Fruit fly (Drosophila melanogaster) whole organism, embryonic: ENCODE data around the gene Ostgamma.

Source experiments
- Ada2b ChIP-seq: fragments of 200-800 bp; sonication (Bioruptor generic); IDR thresholded peaks from 2 replicates; pipeline ENCODE4 v1.3.6; 2022; ENCODE audit warnings: missing biosample characterization, missing genetic modification characterization
- Adf1 ChIP-seq: fragments of 200-800 bp; sonication (Bioruptor generic); IDR thresholded peaks from 2 replicates; pipeline ENCODE4 v1.3.6; 2022; ENCODE audit warnings: missing biosample characterization, missing genetic modification characterization
- CG10366 ChIP-seq: fragments of 200-800 bp; sonication (Bioruptor generic); IDR thresholded peaks from 2 replicates; pipeline ENCODE4 v1.3.6; 2022; ENCODE audit warnings: missing biosample characterization, missing genetic modification characterization
- CG11247 ChIP-seq: fragments of 200-800 bp; sonication (Bioruptor generic); IDR thresholded peaks from 2 replicates; pipeline ENCODE4 v1.3.6; 2022; ENCODE audit warnings: missing biosample characterization, missing genetic modification characterization
- CG11696 ChIP-seq: fragments of 200-800 bp; sonication (Bioruptor generic); IDR thresholded peaks from 2 replicates; pipeline ENCODE4 v1.3.6; 2022; ENCODE audit warnings: missing biosample characterization, missing genetic modification characterization
- CG12219 ChIP-seq: fragments of 200-800 bp; sonication (Bioruptor generic); optimal IDR thresholded peaks from 3 replicates; lab custom pipeline; 2018; ENCODE audit warnings: missing biosample characterization, mild to moderate bottlenecking, missing genetic modification characterization
- CG12942 ChIP-seq: fragments of 200-800 bp; sonication (Bioruptor generic); optimal IDR thresholded peaks from 3 replicates; lab custom pipeline; 2016; ENCODE audit warnings: missing biosample characterization, missing genetic modification characterization
- CG13424 ChIP-seq: fragments of 200-800 bp; sonication (Bioruptor generic); optimal IDR thresholded peaks from 2 replicates; lab custom pipeline; 2019; ENCODE audit warnings: missing biosample characterization, mild to moderate bottlenecking, missing genetic modification characterization, moderate library complexity
- CG14667 ChIP-seq: fragments of 200-800 bp; sonication (Bioruptor generic); IDR thresholded peaks from 2 replicates; pipeline ENCODE4 v1.3.6; 2022; ENCODE audit warnings: missing biosample characterization, missing genetic modification characterization
- CG14710 ChIP-seq: fragments of 200-800 bp; sonication (Bioruptor generic); optimal IDR thresholded peaks from 3 replicates; lab custom pipeline; 2019; ENCODE audit warnings: missing biosample characterization, mild to moderate bottlenecking, missing genetic modification characterization, moderate library complexity
- CG15011 ChIP-seq: fragments of 200-800 bp; sonication (Bioruptor generic); optimal IDR thresholded peaks from 3 replicates; lab custom pipeline; 2018; ENCODE audit warnings: missing biosample characterization, mild to moderate bottlenecking, missing genetic modification characterization
- CG15514 ChIP-seq: fragments of 200-800 bp; sonication (Bioruptor generic); optimal IDR thresholded peaks from 3 replicates; lab custom pipeline; 2017; ENCODE audit warnings: missing biosample characterization, missing genetic modification characterization, mild to moderate bottlenecking, moderate library complexity, missing genetic modification reagents
- CG15601 ChIP-seq: fragments of 200-800 bp; sonication (Bioruptor generic); optimal IDR thresholded peaks from 3 replicates; lab custom pipeline; 2019; ENCODE audit warnings: missing biosample characterization, mild to moderate bottlenecking, missing genetic modification characterization, moderate library complexity
- CG18262 ChIP-seq: fragments of 200-800 bp; optimal IDR thresholded peaks from 3 replicates; lab custom pipeline; 2019; ENCODE audit warnings: missing biosample characterization, mild to moderate bottlenecking, missing genetic modification characterization, moderate library complexity
- CG18619 ChIP-seq: fragments of 200-800 bp; sonication (Bioruptor generic); optimal IDR thresholded peaks from 3 replicates; lab custom pipeline; 2017; ENCODE audit warnings: missing biosample characterization, mild to moderate bottlenecking, missing genetic modification characterization
- CG18764 ChIP-seq: fragments of 200-800 bp; sonication (Bioruptor generic); optimal IDR thresholded peaks from 3 replicates; lab custom pipeline; 2016; ENCODE audit warnings: missing biosample characterization, missing genetic modification characterization
- CG30403 ChIP-seq: fragments of 200-800 bp; sonication (Bioruptor generic); optimal IDR thresholded peaks from 3 replicates; lab custom pipeline; 2016; ENCODE audit warnings: missing biosample characterization, missing genetic modification characterization
- CG3847 ChIP-seq: fragments of 200-800 bp; sonication (Bioruptor generic); IDR thresholded peaks from 2 replicates; pipeline ENCODE4 v1.3.6; 2022; ENCODE audit warnings: missing biosample characterization, missing genetic modification characterization
- CG8290 ChIP-seq, 3 experiments: fragments of 200-800 bp; sonication (Bioruptor generic); optimal IDR thresholded peaks; 2 replicates each; lab custom pipeline; 2016 to 2019; ENCODE audit warnings: missing biosample characterization in 3 of 3, missing genetic modification characterization in 3 of 3, mild to moderate bottlenecking in 2 of 3, moderate library complexity in 1 of 3
- E2f1 ChIP-seq: fragments of 200-800 bp; sonication (Bioruptor generic); IDR thresholded peaks from 2 replicates; pipeline ENCODE4 v1.3.6; 2022; ENCODE audit warnings: missing biosample characterization, missing genetic modification characterization
- E2f2 ChIP-seq: fragments of 200-800 bp; sonication (Bioruptor generic); IDR thresholded peaks from 2 replicates; pipeline ENCODE4 v1.3.6; 2022; ENCODE audit warnings: missing biosample characterization, missing genetic modification characterization
- Ets65A ChIP-seq: fragments of 200-800 bp; sonication (Bioruptor generic); peaks from one replicate; lab custom pipeline; 2016; ENCODE audit warnings: missing biosample characterization, missing genetic modification characterization
- HHEX ChIP-seq: fragments of 200-800 bp; sonication (Bioruptor generic); optimal IDR thresholded peaks from 3 replicates; lab custom pipeline; 2017; ENCODE audit warnings: missing biosample characterization, mild to moderate bottlenecking, missing genetic modification characterization, missing genetic modification reagents
- HLH3B ChIP-seq: fragments of 200-800 bp; sonication (Bioruptor generic); IDR thresholded peaks from 2 replicates; pipeline ENCODE4 v1.3.6; 2022; ENCODE audit warnings: missing biosample characterization, missing genetic modification characterization
- NC2β ChIP-seq: fragments of 200-800 bp; sonication (Bioruptor generic); optimal IDR thresholded peaks from 2 replicates; lab custom pipeline; 2016; ENCODE audit warnings: missing biosample characterization, missing genetic modification characterization
- Nf-YB ChIP-seq: fragments of 200-800 bp; sonication (Bioruptor generic); optimal IDR thresholded peaks from 3 replicates; lab custom pipeline; 2019; ENCODE audit warnings: missing biosample characterization, mild to moderate bottlenecking, missing genetic modification characterization, moderate library complexity
- Oli ChIP-seq: fragments of 200-800 bp; sonication (Bioruptor generic); optimal IDR thresholded peaks from 2 replicates; lab custom pipeline; 2018; ENCODE audit warnings: missing biosample characterization, mild to moderate bottlenecking, missing genetic modification characterization, moderate library complexity
- PHDP ChIP-seq: fragments of 200-800 bp; sonication (Bioruptor generic); optimal IDR thresholded peaks from 3 replicates; lab custom pipeline; 2018; ENCODE audit warnings: missing biosample characterization, mild to moderate bottlenecking, missing genetic modification characterization, moderate library complexity
- Poxn ChIP-seq: fragments of 200-800 bp; sonication (Bioruptor generic); IDR thresholded peaks from 2 replicates; pipeline ENCODE4 v1.3.6; 2022; ENCODE audit warnings: missing biosample characterization, missing genetic modification characterization
- Ptx1 ChIP-seq: fragments of 200-800 bp; sonication (Bioruptor generic); IDR thresholded peaks from 2 replicates; pipeline ENCODE4 v1.3.6; 2022; ENCODE audit warnings: missing biosample characterization, missing genetic modification characterization
- Rx ChIP-seq: fragments of 200-800 bp; sonication (Bioruptor generic); IDR thresholded peaks from 2 replicates; pipeline ENCODE4 v1.3.6; 2022; ENCODE audit warnings: missing biosample characterization, missing genetic modification characterization
- Sox100B ChIP-seq: fragments of 200-800 bp; sonication (Bioruptor generic); optimal IDR thresholded peaks from 3 replicates; lab custom pipeline; 2018; ENCODE audit warnings: missing biosample characterization, mild to moderate bottlenecking, missing genetic modification characterization
- Vsx1 ChIP-seq: fragments of 200-800 bp; sonication (Bioruptor generic); optimal IDR thresholded peaks from 2 replicates; lab custom pipeline; 2017; ENCODE audit warnings: missing biosample characterization, mild to moderate bottlenecking, missing genetic modification characterization, missing genetic modification reagents
- YL-1 ChIP-seq: fragments of 200-800 bp; sonication (Bioruptor generic); optimal IDR thresholded peaks from 3 replicates; lab custom pipeline; 2017; ENCODE audit warnings: missing biosample characterization, mild to moderate bottlenecking, missing genetic modification characterization
- cwo ChIP-seq: fragments of 200-800 bp; sonication (Bioruptor generic); optimal IDR thresholded peaks from 3 replicates; lab custom pipeline; 2017; ENCODE audit warnings: missing biosample characterization, missing genetic modification characterization, mild to moderate bottlenecking, moderate library complexity, missing genetic modification reagents
- fd102C ChIP-seq: fragments of 200-800 bp; sonication (Bioruptor generic); optimal IDR thresholded peaks from 2 replicates; lab custom pipeline; 2018; ENCODE audit warnings: missing biosample characterization, mild to moderate bottlenecking, missing genetic modification characterization, moderate library complexity
- fu2 ChIP-seq: fragments of 200-800 bp; sonication (Bioruptor generic); optimal IDR thresholded peaks from 2 replicates; lab custom pipeline; 2016; ENCODE audit warnings: missing biosample characterization, missing genetic modification characterization
- hkb ChIP-seq, 2 experiments: fragments of 200-800 bp in 1 of 2; fragments of >200 bp in 1 of 2; sonication (Bioruptor generic) in 1 of 2; IDR thresholded peaks in 1 of 2; optimal IDR thresholded peaks in 1 of 2; 2 replicates each; pipeline versions ENCODE4 v1.3.6 to Lab custom; 2017 to 2022; ENCODE audit warnings: missing biosample characterization in 1 of 2, missing genetic modification characterization in 1 of 2
- jigr1 ChIP-seq: fragments of 200-800 bp; sonication (Bioruptor generic); IDR thresholded peaks from 3 replicates; pipeline ENCODE4 v1.3.6; 2022; ENCODE audit warnings: missing biosample characterization, missing genetic modification characterization
- lmd ChIP-seq: fragments of 200-800 bp; sonication (Bioruptor generic); IDR thresholded peaks from 2 replicates; pipeline ENCODE4 v1.3.6; 2022; ENCODE audit warnings: missing biosample characterization, missing genetic modification characterization
- mld ChIP-seq: fragments of 200-800 bp; sonication (Bioruptor generic); IDR thresholded peaks from 3 replicates; pipeline ENCODE4 v1.3.6; 2022; ENCODE audit warnings: missing biosample characterization, missing genetic modification characterization; ENCODE audit not compliant: partially characterized antibody
- nau ChIP-seq: fragments of 200-800 bp; sonication (Bioruptor generic); optimal IDR thresholded peaks from 3 replicates; lab custom pipeline; 2017; ENCODE audit warnings: missing biosample characterization, mild to moderate bottlenecking, missing genetic modification characterization, missing genetic modification reagents
- oc ChIP-seq: fragments of 200-800 bp; sonication (Bioruptor generic); optimal IDR thresholded peaks from 2 replicates; lab custom pipeline; 2018; ENCODE audit warnings: missing biosample characterization, mild to moderate bottlenecking, missing genetic modification characterization, moderate library complexity
- prd ChIP-seq, 3 experiments: fragments of >200 bp in 2 of 3; fragments of 200-800 bp in 1 of 3; sonication (Bioruptor generic) in 1 of 3; optimal IDR thresholded peaks in 2 of 3; IDR thresholded peaks in 1 of 3; 2 replicates in 2 of 3; 3 replicates in 1 of 3; pipeline versions ENCODE4 v1.3.6 to Lab custom; 2017 to 2022; ENCODE audit warnings: missing biosample characterization in 1 of 3, missing genetic modification characterization in 1 of 3
- sd ChIP-seq: fragments of 200-800 bp; sonication (Bioruptor generic); optimal IDR thresholded peaks from 3 replicates; lab custom pipeline; 2018; ENCODE audit warnings: missing biosample characterization, mild to moderate bottlenecking, missing genetic modification characterization, moderate library complexity
- sim ChIP-seq: fragments of 200-800 bp; sonication (Bioruptor generic); IDR thresholded peaks from 2 replicates; pipeline ENCODE4 v1.3.6; 2022; ENCODE audit warnings: missing biosample characterization, missing genetic modification characterization
- sqz ChIP-seq: fragments of 200-800 bp; sonication (Bioruptor generic); optimal IDR thresholded peaks from 3 replicates; lab custom pipeline; 2018; ENCODE audit warnings: missing biosample characterization, mild to moderate bottlenecking, missing genetic modification characterization
- tgo ChIP-seq: fragments of 200-800 bp; sonication (Bioruptor generic); IDR thresholded peaks from 3 replicates; pipeline ENCODE4 v1.3.6; 2022; ENCODE audit warnings: missing biosample characterization, missing genetic modification characterization
- vnd ChIP-seq: fragments of 200-800 bp; sonication (Bioruptor generic); IDR thresholded peaks from 3 replicates; pipeline ENCODE4 v1.3.6; 2022; ENCODE audit warnings: missing biosample characterization, missing genetic modification characterization; ENCODE audit not compliant: partially characterized antibody

Ostgamma gene

DNA sequence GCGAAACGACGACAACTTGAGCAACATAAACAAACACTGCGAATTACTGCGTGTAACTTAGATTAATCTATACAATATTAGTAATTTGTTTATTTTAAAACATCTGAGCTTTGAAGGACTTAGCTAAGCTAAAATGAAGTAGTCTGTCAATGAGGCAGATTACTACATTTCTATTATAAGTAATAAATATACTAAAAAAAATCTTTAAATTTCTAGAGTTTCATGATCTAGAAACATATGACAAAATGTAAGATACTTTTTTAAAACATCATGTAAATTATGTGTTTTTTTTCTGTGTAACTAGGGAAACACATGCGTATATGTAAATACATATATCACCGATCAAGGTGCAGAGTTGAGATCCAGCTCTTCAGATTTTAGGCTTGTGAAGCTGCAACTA is 41.8 kb downstream of the Ostgamma start (continued):
- TF ChIP-seq prd (optimal IDR thresholded peaks at IDR 0.05; lab: Kevin White, UChicago) (no peak), prd (GFP tag; IDR thresholded peaks at IDR 0.05; lab: Robert Waterston, UW) (peak; percentile 60), CG11696 (GFP tag; lab: Robert Waterston, UW) (0 out of 2 replicates have a peak, but pooled peaks have one; percentile 22), sd (tag; lab: Kevin White, UChicago) (peak; percentile 24), fu2 (GFP tag; lab: Kevin White, UChicago) (no peak), CG15011 (GFP tag; lab: Kevin White, UChicago) (peak; percentile 30), PHDP (tag; lab: Kevin White, UChicago) (peak; percentile 73), sqz (peak; percentile 22), Rx (GFP tag; lab: Robert Waterston, UW) (no peak), tgo (peak; percentile 63; the same call in 2 of the 3 replicates), CG3847 (GFP tag; lab: Robert Waterston, UW) (peak; percentile 37; the same call in 1 of the 2 replicates), CG18764 (no peak), Oli (tag; lab: Kevin White, UChicago) (peak; percentile 70), CG12219 (GFP tag; lab: Kevin White, UChicago) (peak; percentile 44), Ada2b (GFP tag; lab: Robert Waterston, UW) (peak; percentile 47; the same call in 1 of the 2 replicates), Vsx1 (GFP tag; lab: Kevin White, UChicago) (peak; percentile 22), CG18262 (tag; lab: Kevin White, UChicago) (peak; percentile 61), Adf1 (GFP tag; lab: Robert Waterston, UW) (no peak), CG18619 (peak; percentile 13), CG10366 (GFP tag; lab: Robert Waterston, UW) (peak; percentile 38), Sox100B (GFP tag; lab: Kevin White, UChicago) (peak; percentile 77), nau (peak; percentile 63), sim (GFP tag; lab: Robert Waterston, UW) (0 out of 2 replicates have a peak, but pooled peaks have one; percentile 21), CG11247 (GFP tag; lab: Robert Waterston, UW) (no peak), CG14667 (GFP tag; lab: Robert Waterston, UW) (no peak), Ets65A (GFP tag; lab: Kevin White, UChicago) (peak; percentile 80), jigr1 (GFP tag; lab: Robert Waterston, UW) (no peak), oc (tag; lab: Kevin White, UChicago) (peak; percentile 9), HHEX (peak; percentile 55), CG13424 (peak; percentile 85), NC2β (GFP tag; lab: Kevin White, UChicago) (no peak), HLH3B (GFP tag; lab: Robert Waterston, UW) (peak; percentile 54), E2f1 (GFP tag; lab: Robert Waterston, UW) (peak; percentile 58; the same call in 1 of the 2 replicates), YL-1 (GFP tag; lab: Kevin White, UChicago) (peak; percentile 35), CG12942 (peak; percentile 4), Nf-YB (peak; percentile 44), lmd (GFP tag; lab: Robert Waterston, UW) (peak; percentile 66), Ptx1 (GFP tag; lab: Robert Waterston, UW) (peak; percentile 74), E2f2 (GFP tag; lab: Robert Waterston, UW) (peak; percentile 19; the same call in 1 of the 2 replicates), hkb (optimal IDR thresholded peaks at IDR 0.05; lab: Kevin White, UChicago) (no peak), hkb (GFP tag; IDR thresholded peaks at IDR 0.05; lab: Robert Waterston, UW) (peak; percentile 72), CG8290 (GFP tag; optimal IDR thresholded peaks at IDR 0.05; lab: Kevin White, UChicago) (no peak), CG8290 (tag; optimal IDR thresholded peaks at IDR 0.05; lab: Kevin White, UChicago) (no peak), CG30403 (GFP tag; lab: Kevin White, UChicago) (peak; percentile 61), CG15601 (tag; lab: Kevin White, UChicago) (peak; percentile 35), mld (GFP tag; lab: Robert Waterston, UW) (no peak), fd102C (GFP tag; lab: Kevin White, UChicago) (no peak), cwo (GFP tag; lab: Kevin White, UChicago) (peak; percentile 42), CG15514 (GFP tag; lab: Kevin White, UChicago) (peak; percentile 31), Poxn (no peak), vnd (GFP tag; lab: Robert Waterston, UW) (no peak), CG14710 (tag; lab: Kevin White, UChicago) (peak; percentile 30)
